Worm (Caenorhabditis elegans): Measurements from ENCODE around the gene try-12.

DNA sequence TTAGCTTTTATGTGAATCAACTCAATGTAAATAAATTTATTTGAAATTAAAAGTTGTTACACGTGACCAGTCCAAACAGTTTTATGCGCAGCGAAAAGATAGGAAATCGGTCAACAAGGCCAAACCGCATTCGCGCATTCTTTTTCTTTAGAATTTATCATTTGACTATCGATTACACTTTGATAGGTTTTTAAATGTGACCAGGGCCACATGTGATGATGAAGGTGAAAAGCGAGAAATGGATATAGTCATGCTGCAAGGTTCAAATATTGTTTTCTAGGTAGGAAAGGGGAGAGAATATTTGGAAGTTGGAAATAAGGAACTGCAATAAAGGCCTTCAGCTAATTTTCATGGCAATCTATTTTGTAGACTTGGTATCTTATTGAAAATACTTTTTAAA is 12.2 kb upstream of the try-12 start:
- TF ChIP-seq unc-62 (GFP tag; optimal IDR thresholded peaks at IDR 0.05) (no peak), cebp-2 (GFP tag; IDR thresholded peaks at IDR 0.05) (no peak), rcor-1 (GFP tag; IDR thresholded peaks at IDR 0.05) (no peak), chd-7 (tag; optimal IDR thresholded peaks at IDR 0.05) (peak; percentile 32), snpc-4 (GFP tag; optimal IDR thresholded peaks at IDR 0.05) (no peak), snpc-4 (tag; optimal IDR thresholded peaks at IDR 0.05) (no peak), unc-130 (GFP tag; optimal IDR thresholded peaks at IDR 0.05) (no peak), die-1 (tag; optimal IDR thresholded peaks at IDR 0.05) (peak; percentile 19), nhr-90 (tag; optimal IDR thresholded peaks at IDR 0.05) (no peak), ztf-18 (tag; optimal IDR thresholded peaks at IDR 0.05) (no peak), ceh-91 (GFP tag; IDR thresholded peaks at IDR 0.05) (no peak), madf-3 (GFP tag; IDR thresholded peaks at IDR 0.05) (0 out of 2 replicates have a peak, but pooled peaks have one; percentile 24)
